Fruit fly (Drosophila melanogaster): ENCODE measurements around the gene Cpr72Ec.

The Cpr72Ec gene

DNA sequence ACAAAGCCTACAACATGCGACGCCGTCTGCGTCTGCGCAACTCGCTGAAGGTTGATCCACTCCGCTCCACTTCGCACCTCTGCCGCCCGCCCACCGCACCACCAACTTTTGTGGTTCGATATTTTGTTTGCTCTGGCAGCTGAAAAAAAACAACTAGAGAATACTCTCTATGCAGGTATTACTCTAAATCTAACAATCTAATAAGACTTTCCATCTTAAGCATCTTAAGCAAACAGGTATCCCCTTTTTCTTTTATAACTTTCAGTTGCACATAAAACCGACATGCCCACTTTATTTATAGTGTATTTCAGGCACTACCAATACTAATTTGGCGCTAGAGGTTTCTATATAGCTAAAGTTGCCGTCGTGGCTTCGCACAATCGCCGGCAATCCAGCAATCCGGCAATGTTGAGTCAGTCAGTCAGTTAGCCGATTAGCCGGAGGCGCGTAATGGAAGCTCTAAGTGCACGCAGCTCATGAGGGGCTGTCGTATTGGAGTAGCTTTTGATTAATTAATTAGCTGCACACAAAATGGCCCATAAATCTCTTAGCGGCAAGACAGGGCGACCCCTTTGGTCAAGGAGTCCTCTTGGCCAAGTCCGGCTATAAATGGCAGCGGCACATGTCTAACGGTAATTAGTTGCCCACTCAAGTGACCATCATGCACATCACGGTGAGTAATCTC is 38.8 kb downstream of the Cpr72Ec start, which contains the start of gene CG13058 (continued):
- TF ChIP-seq CG10366 (GFP tag; IDR thresholded peaks at IDR 0.05), result peak; percentile 87
- no peak for TF ChIP-seq CG3163 (GFP tag; optimal IDR thresholded peaks at IDR 0.05)
- peak; percentile 72 for TF ChIP-seq fd3F (GFP tag; optimal IDR thresholded peaks at IDR 0.05)
- 0 out of 2 replicates have a peak, but pooled peaks have one; percentile 41 for TF ChIP-seq CG14441 (GFP tag; IDR thresholded peaks at IDR 0.05)
- peak; percentile 10 for TF ChIP-seq Bdp1 (GFP tag; optimal IDR thresholded peaks at IDR 0.05)
- no peak for TF ChIP-seq HmgD (GFP tag; optimal IDR thresholded peaks at IDR 0.05)
- TF ChIP-seq Sry-δ (GFP tag; optimal IDR thresholded peaks at IDR 0.05), result peak; percentile 32
- TF ChIP-seq CG11247 (GFP tag; IDR thresholded peaks at IDR 0.05), result no peak
- TF ChIP-seq slou (GFP tag; optimal IDR thresholded peaks at IDR 0.05), result no peak
- peak; percentile 25 for TF ChIP-seq tin (GFP tag; optimal IDR thresholded peaks at IDR 0.05)
- no peak for TF ChIP-seq CG14860 (GFP tag; IDR thresholded peaks at IDR 0.05; ENCODE audit: partially characterized antibody)
- TF ChIP-seq CG18262 (tag; optimal IDR thresholded peaks at IDR 0.05), result no peak
- no peak for TF ChIP-seq kni (GFP tag; optimal IDR thresholded peaks at IDR 0.05)
- peak; percentile 62 for TF ChIP-seq caup (GFP tag; optimal IDR thresholded peaks at IDR 0.05; ENCODE audit: severe bottlenecking)
- TF ChIP-seq wor (GFP tag; IDR thresholded peaks at IDR 0.05), result peak; percentile 41; the same call in 1 of the 2 replicates
- TF ChIP-seq Lhr (GFP tag; optimal IDR thresholded peaks at IDR 0.05), result no peak
- peak; percentile 2 for TF ChIP-seq her (GFP tag; optimal IDR thresholded peaks at IDR 0.05)
- TF ChIP-seq Dip2 (GFP tag; IDR thresholded peaks at IDR 0.05), result no peak
- TF ChIP-seq CG10431 (GFP tag; optimal IDR thresholded peaks at IDR 0.05), result no peak
- peak; percentile 66 for TF ChIP-seq dysf (GFP tag; IDR thresholded peaks at IDR 0.05)
- TF ChIP-seq CG18599 (GFP tag; optimal IDR thresholded peaks at IDR 0.05), result peak; percentile 78
- TF ChIP-seq Rx (GFP tag; IDR thresholded peaks at IDR 0.05), result no peak
- peak in 1 of 2 experiments; percentile 48 for TF ChIP-seq dpn (GFP tag; optimal IDR thresholded peaks at IDR 0.05)
- peak; percentile 31 for TF ChIP-seq CrebB (tag; optimal IDR thresholded peaks at IDR 0.05)
- peak; percentile 29 for TF ChIP-seq CG12155 (GFP tag; optimal IDR thresholded peaks at IDR 0.05)
- TF ChIP-seq Deaf1 (tag; optimal IDR thresholded peaks at IDR 0.05), result no peak
- no peak for TF ChIP-seq CG10462 (GFP tag; optimal IDR thresholded peaks at IDR 0.05)
- TF ChIP-seq lab (GFP tag; optimal IDR thresholded peaks at IDR 0.05), result peak; percentile 83
- no peak for TF ChIP-seq vnd (GFP tag; IDR thresholded peaks at IDR 0.05; ENCODE audit: partially characterized antibody)
- no peak for TF ChIP-seq zen (tag; optimal IDR thresholded peaks at IDR 0.05)
- peak; percentile 82 for TF ChIP-seq CG14014 (GFP tag; IDR thresholded peaks at IDR 0.05)
- TF ChIP-seq nom (GFP tag; optimal IDR thresholded peaks at IDR 0.05), result no peak
- TF ChIP-seq Dad (GFP tag; optimal IDR thresholded peaks at IDR 0.05), result no peak
- no peak for TF ChIP-seq CG11093 (GFP tag; IDR thresholded peaks at IDR 0.05)
- peak; percentile 43 for TF ChIP-seq CG3281 (GFP tag; optimal IDR thresholded peaks at IDR 0.05)

dm6 chr3L:16327776-16328175 is 39.4 kb downstream of the Cpr72Ec start, which contains the start of gene CG13038:
CG13038 (minus strand) TSS chr3L:16327893.
- peak; percentile 6 for TF ChIP-seq sqz (GFP tag; optimal IDR thresholded peaks at IDR 0.05)
- peak; percentile 34 for TF ChIP-seq Med (GFP tag)
- TF ChIP-seq Rfx (GFP tag; IDR thresholded peaks at IDR 0.05), result peak; percentile 48; the same call in 1 of the 2 replicates
- no peak for TF ChIP-seq pan (optimal IDR thresholded peaks at IDR 0.05)
- peak in 1 of 2 experiments; percentile 9 for TF ChIP-seq pan (GFP tag; optimal IDR thresholded peaks at IDR 0.05 in 1 of 2, IDR thresholded peaks at IDR 0.05 in 1 of 2)
- TF ChIP-seq NFAT (GFP tag; IDR thresholded peaks at IDR 0.05), result peak; percentile 39; the same call in 1 of the 2 replicates
- TF ChIP-seq CG32767 (GFP tag; IDR thresholded peaks at IDR 0.05), result no peak
- TF ChIP-seq Dip2 (GFP tag; IDR thresholded peaks at IDR 0.05), result no peak
- TF ChIP-seq CG8290 (GFP tag; optimal IDR thresholded peaks at IDR 0.05), result no peak
- peak in 1 of 2 experiments; percentile 40 for TF ChIP-seq CG8290 (tag; optimal IDR thresholded peaks at IDR 0.05)
- no peak for TF ChIP-seq ATbp (GFP tag; optimal IDR thresholded peaks at IDR 0.05)
- peak; percentile 13; the same call in 1 of the 2 replicates for TF ChIP-seq lmd (GFP tag; IDR thresholded peaks at IDR 0.05)
- TF ChIP-seq lola (GFP tag; optimal IDR thresholded peaks at IDR 0.05), result no peak
- 0 out of 3 replicates have a peak, but pooled peaks have one; percentile 24 for TF ChIP-seq CG11456 (GFP tag; IDR thresholded peaks at IDR 0.05)
- TF ChIP-seq CG9876 (GFP tag; optimal IDR thresholded peaks at IDR 0.05), result no peak
- TF ChIP-seq tio (GFP tag; optimal IDR thresholded peaks at IDR 0.05), result no peak
- TF ChIP-seq CG9215 (GFP tag; IDR thresholded peaks at IDR 0.05), result no peak
- no peak for TF ChIP-seq Doc3 (GFP tag; IDR thresholded peaks at IDR 0.05; ENCODE audit: partially characterized antibody)
